Worm (Caenorhabditis elegans) whole organism, early embryonic: Measurements from ENCODE around the gene Y17G9B.11.
A peak's percentile ranks its signal among the peaks of the same experiment; 100 is the strongest.
"Not testable (repeated sequence)": the region's sequence is repeated elsewhere in the genome, so short reads cannot be mapped to it uniquely, and the experiment has no call there.

ENCODE experiments used
- B0310.2 ChIP-seq: sonication (generic microtip); optimal IDR thresholded peaks from 2 replicates; lab custom pipeline; 2016; ENCODE audit warnings: mild to moderate bottlenecking, missing genetic modification characterization, missing compliant biosample characterization
- F13C5.2 ChIP-seq: sonication (generic microtip); optimal IDR thresholded peaks from 2 replicates; lab custom pipeline; 2017; ENCODE audit warnings: mild to moderate bottlenecking, missing genetic modification characterization, inconsistent platforms, missing compliant biosample characterization
- aly-1 ChIP-seq: sonication (generic microtip); optimal IDR thresholded peaks from 2 replicates; lab custom pipeline; 2016; ENCODE audit warnings: missing genetic modification characterization, missing compliant biosample characterization
- ama-1 ChIP-seq: fragments of 150-350 bp; optimal IDR thresholded peaks from 2 replicates; lab custom pipeline; 2014
- ceh-13 ChIP-seq: fragments of 200-800 bp; sonication (Bioruptor generic); optimal IDR thresholded peaks from 2 replicates; lab custom pipeline; 2018; ENCODE audit warnings: mild to moderate bottlenecking, missing genetic modification characterization, missing compliant biosample characterization
- ceh-36 ChIP-seq: sonication (generic microtip); optimal IDR thresholded peaks from 2 replicates; lab custom pipeline; 2016; ENCODE audit warnings: missing genetic modification characterization, inconsistent platforms, missing compliant biosample characterization
- ets-7 ChIP-seq: sonication (generic microtip); optimal IDR thresholded peaks from 2 replicates; lab custom pipeline; 2016; ENCODE audit warnings: missing genotype, missing genetic modification characterization, missing compliant biosample characterization
- flt-1 ChIP-seq: fragments of 200-800 bp; sonication (Bioruptor generic); IDR thresholded peaks from 2 replicates; pipeline ENCODE4 v1.3.6; 2022; ENCODE audit warnings: missing genetic modification characterization, missing compliant biosample characterization
- hmbx-1 ChIP-seq: sonication (generic microtip); optimal IDR thresholded peaks from 2 replicates; lab custom pipeline; 2016; ENCODE audit warnings: mild to moderate bottlenecking, missing genetic modification characterization, missing compliant biosample characterization
- hmg-4 ChIP-seq: fragments of 200-800 bp; sonication (Bioruptor generic); optimal IDR thresholded peaks from 2 replicates; lab custom pipeline; 2018; ENCODE audit warnings: mild to moderate bottlenecking, missing genetic modification characterization, missing compliant biosample characterization
- hnd-1 ChIP-seq: sonication (generic microtip); optimal IDR thresholded peaks from 2 replicates; lab custom pipeline; 2016; ENCODE audit warnings: missing genetic modification characterization, missing compliant biosample characterization
- pes-1 ChIP-seq: fragments of 200-800 bp; sonication (Bioruptor generic); IDR thresholded peaks from 2 replicates; pipeline ENCODE4 v1.3.6; 2022; ENCODE audit warnings: missing genetic modification reagents, missing genetic modification characterization, missing compliant biosample characterization
- scrt-1 ChIP-seq: fragments of 200-800 bp; sonication (Bioruptor generic); IDR thresholded peaks from 2 replicates; pipeline ENCODE4 v1.3.6; 2022; ENCODE audit warnings: missing genetic modification characterization, missing compliant biosample characterization
- sea-1 ChIP-seq: fragments of 200-800 bp; sonication (Bioruptor generic); conservative IDR thresholded peaks from 2 replicates; pipeline ENCODE4 v1.3.6; 2022; ENCODE audit warnings: missing genetic modification characterization, missing compliant biosample characterization
- tbx-11 ChIP-seq: fragments of 200-800 bp; sonication (Bioruptor generic); IDR thresholded peaks from 2 replicates; pipeline ENCODE4 v1.3.6; 2022; ENCODE audit warnings: missing genetic modification characterization, missing compliant biosample characterization
- tbx-37 ChIP-seq: fragments of 200-800 bp; sonication (Bioruptor generic); conservative IDR thresholded peaks from 2 replicates; pipeline ENCODE4 v1.3.6; 2022; ENCODE audit warnings: missing genetic modification reagents, missing genetic modification characterization, missing compliant biosample characterization
- tra-4 ChIP-seq: sonication (generic microtip); optimal IDR thresholded peaks from 2 replicates; lab custom pipeline; 2017; ENCODE audit warnings: missing genetic modification characterization, missing compliant biosample characterization

Gene Y17G9B.11

ce11 chrIV:4755929-4756655 lies at the start of gene Y17G9B.11, which contains the start of gene fbxb-77:
Gene Y17G9B.11, plus strand, starts transcription at chrIV:4756605.
Gene fbxb-77, minus strand, starts transcription at chrIV:4756157.
- TF ChIP-seq hnd-1 (tag; lab: Kevin White, UChicago) (no peak), scrt-1 (no peak), tra-4 (tag; lab: Kevin White, UChicago) (no peak), hmg-4 (GFP tag; lab: Kevin White, UChicago) (no peak), ceh-36 (tag; lab: Kevin White, UChicago) (no peak), B0310.2 (tag; lab: Kevin White, UChicago) (no peak), ama-1 (lab: Kevin White, UChicago) (no peak), ets-7 (tag; lab: Kevin White, UChicago) (no peak), F13C5.2 (tag; lab: Kevin White, UChicago) (no peak), tbx-37 (GFP tag; lab: Robert Waterston, UW) (no peak), tbx-11 (GFP tag; lab: Robert Waterston, UW) (no peak), hmbx-1 (tag; lab: Kevin White, UChicago) (no peak), pes-1 (GFP tag; lab: Robert Waterston, UW) (no peak)

DNA sequence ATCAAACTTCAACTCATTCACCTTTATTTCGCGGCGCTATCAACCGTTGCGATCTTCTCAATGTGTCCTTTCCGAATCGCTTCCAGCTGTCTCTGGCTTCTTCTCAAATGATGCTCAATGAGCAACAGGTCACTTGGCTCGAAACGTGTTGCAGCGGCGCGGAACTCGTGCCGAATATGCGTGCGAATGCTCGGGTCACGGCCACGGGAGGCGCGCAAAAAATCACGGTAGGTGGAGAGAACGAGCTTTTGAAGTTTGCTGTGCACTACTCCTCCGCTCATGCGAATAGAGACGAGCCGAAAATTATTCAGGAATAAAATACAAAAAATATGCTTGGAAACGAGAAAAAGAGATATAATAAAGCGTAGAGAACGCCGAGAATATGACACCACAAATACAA lies 45.9 kb upstream of the Y17G9B.11 start, which contains the start of gene cif-1:
Gene cif-1 (minus strand): TSS at position 297 of the 400 bp plus-strand sequence.
- no peak for TF ChIP-seq tbx-11 (GFP tag; lab: Robert Waterston, UW)

- TF ChIP-seq sea-1 (GFP tag; lab: Robert Waterston, UW) (no peak), aly-1 (tag; lab: Kevin White, UChicago) (no peak), pes-1 (GFP tag; lab: Robert Waterston, UW) (peak; percentile 61; the same call in 1 of the 2 replicates), B0310.2 (tag; lab: Kevin White, UChicago) (no peak), ceh-36 (tag; lab: Kevin White, UChicago) (peak; percentile 23), tbx-37 (GFP tag; lab: Robert Waterston, UW) (peak; percentile 68), ama-1 (lab: Kevin White, UChicago) (peak; percentile 65), hmg-4 (GFP tag; lab: Kevin White, UChicago) (no peak), flt-1 (GFP tag; lab: Robert Waterston, UW) (no peak), ceh-13 (GFP tag; lab: Kevin White, UChicago) (no peak)
These were observed 44.0 kb upstream of the Y17G9B.11 start, which contains the start of gene yars-2 for ce11 chrIV:4712376-4712775. Gene yars-2, minus strand, starts transcription at chrIV:4712624.

- TF ChIP-seq ama-1 (lab: Kevin White, UChicago); tra-4 (tag; lab: Kevin White, UChicago); ceh-36 (tag; lab: Kevin White, UChicago): not testable (repeated sequence)
These were observed 40.6 kb upstream of the Y17G9B.11 start, which contains the start of gene miro-1 for ce11 chrIV:4715785-4716184. Gene miro-1, minus strand, starts transcription at chrIV:4715807.

ce11 chrIV:4720522-4720921 lies 35.9 kb upstream of the Y17G9B.11 start:
- peak; percentile 22; the same call in 1 of the 2 replicates for TF ChIP-seq pes-1 (GFP tag; lab: Robert Waterston, UW)

DNA sequence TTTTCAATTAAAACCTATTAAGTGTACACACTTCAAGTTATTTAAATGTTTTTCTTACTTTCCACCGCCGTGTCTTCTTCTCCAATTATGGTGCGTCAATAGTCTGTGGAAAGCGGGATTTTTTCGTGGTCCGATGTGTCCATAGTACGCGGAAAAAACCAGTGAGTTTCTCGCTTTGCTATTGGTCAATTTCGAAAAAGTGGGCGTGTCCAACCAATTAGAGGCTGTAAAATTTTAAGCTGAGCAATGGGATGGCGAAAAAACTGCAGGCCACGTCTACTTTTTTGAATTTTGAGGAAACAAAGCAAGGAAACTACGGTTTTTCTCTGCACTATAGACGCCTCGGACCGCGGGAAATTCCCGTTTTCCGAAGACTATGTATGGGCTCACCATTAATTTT lies 32.7 kb upstream of the Y17G9B.11 start:
- no peak for TF ChIP-seq ama-1 (lab: Kevin White, UChicago)
- no peak for TF ChIP-seq B0310.2 (tag; lab: Kevin White, UChicago)
- no peak for TF ChIP-seq flt-1 (GFP tag; lab: Robert Waterston, UW)
- TF ChIP-seq ceh-36 (tag; lab: Kevin White, UChicago): no peak
- TF ChIP-seq hmg-4 (GFP tag; lab: Kevin White, UChicago): no peak
- no peak for TF ChIP-seq sea-1 (GFP tag; lab: Robert Waterston, UW)
- TF ChIP-seq tbx-37 (GFP tag; lab: Robert Waterston, UW): no peak
- no peak for TF ChIP-seq F13C5.2 (tag; lab: Kevin White, UChicago)
- no peak for TF ChIP-seq tbx-11 (GFP tag; lab: Robert Waterston, UW)
- no peak for TF ChIP-seq ceh-13 (GFP tag; lab: Kevin White, UChicago)

DNA sequence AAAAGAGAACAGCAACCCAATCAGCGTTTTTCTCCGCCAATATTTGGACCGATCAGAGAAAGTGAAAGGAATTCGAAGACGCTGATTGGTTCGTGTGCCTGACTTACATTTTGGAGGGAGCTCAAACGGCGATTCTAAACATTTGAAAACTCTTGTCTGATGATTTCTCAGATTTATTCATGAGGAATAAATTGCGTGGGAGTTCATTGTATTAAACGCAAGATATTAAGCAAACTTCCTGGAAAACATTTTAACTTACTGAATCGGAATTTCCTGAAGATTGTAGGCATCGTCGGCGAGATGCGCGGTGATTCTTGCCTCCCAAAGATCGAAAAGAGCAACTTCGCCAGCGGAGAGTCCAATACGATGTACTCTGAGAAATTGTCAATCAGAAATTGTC lies 31.8 kb upstream of the Y17G9B.11 start, which contains the start of gene K08F11.1:
Gene K08F11.1 (plus strand): TSS at position 301 of the 400 bp plus-strand sequence.
- TF ChIP-seq sea-1 (GFP tag; lab: Robert Waterston, UW) (no peak), aly-1 (tag; lab: Kevin White, UChicago) (no peak), tra-4 (tag; lab: Kevin White, UChicago) (no peak), ets-7 (tag; lab: Kevin White, UChicago) (no peak), flt-1 (GFP tag; lab: Robert Waterston, UW) (no peak), ama-1 (lab: Kevin White, UChicago) (no peak), scrt-1 (no peak), F13C5.2 (tag; lab: Kevin White, UChicago) (no peak)

ce11 chrIV:4725478-4725920 lies 30.9 kb upstream of the Y17G9B.11 start:
- TF ChIP-seq flt-1 (GFP tag; lab: Robert Waterston, UW) (0 out of 2 replicates have a peak, but pooled peaks have one; percentile 38), pes-1 (GFP tag; lab: Robert Waterston, UW) (peak; percentile 72), tbx-37 (GFP tag; lab: Robert Waterston, UW) (peak; percentile 67; the same call in 1 of the 2 replicates), scrt-1 (peak; percentile 74), sea-1 (GFP tag; lab: Robert Waterston, UW) (0 out of 2 replicates have a peak, but pooled peaks have one; percentile 50)
